Fruit fly (Drosophila melanogaster) S2 (cell line): ENCODE measurements around the gene CheB74a.

Experiments
- CG8478 ChIP-seq: fragments of >200 bp; optimal IDR thresholded peaks from 2 replicates; lab custom pipeline; 2018
- CTCF ChIP-seq, 2 experiments: fragments of >200 bp; optimal IDR thresholded peaks; 2 replicates each; lab custom pipeline; 2018

DNA sequence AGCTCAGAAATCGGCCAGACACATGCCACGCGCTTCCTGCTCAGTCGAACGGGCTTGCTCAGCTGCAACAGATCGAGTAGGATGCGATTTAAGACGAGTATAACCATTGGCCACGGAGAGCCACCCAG, 38.3 kb upstream of the CheB74a start, which contains the start of gene CG32182:
- TF ChIP-seq CG8478 (lab: Kevin White, UChicago), result no peak
- no peak for TF ChIP-seq CTCF (optimal IDR thresholded peaks at IDR 0.05; lab: Kevin White, UChicago)
